Worm (Caenorhabditis elegans): ENCODE measurements around the gene C07H4.1.

- TF ChIP-seq snpc-1.2 (GFP tag; IDR thresholded peaks at IDR 0.05) = no peak
- no peak for TF ChIP-seq tag-97 (GFP tag; IDR thresholded peaks at IDR 0.05)
- TF ChIP-seq pha-4 (GFP tag; IDR thresholded peaks at IDR 0.05) = no peak
- no peak for TF ChIP-seq pha-4 (tag; optimal IDR thresholded peaks at IDR 0.05)
- TF ChIP-seq ztf-7 (tag; optimal IDR thresholded peaks at IDR 0.05) = no peak
- TF ChIP-seq lim-7 (GFP tag; IDR thresholded peaks at IDR 0.05) = no peak
- TF ChIP-seq dpl-1 (GFP tag; optimal IDR thresholded peaks at IDR 0.05) = no peak
These were observed 10.4 kb downstream of the C07H4.1 start, which contains the start of gene sysm-1 for ce11 chrII:9083093-9083492.

Measured in whole organism, L4 larva.